Worm (Caenorhabditis elegans) whole organism, young adult: ENCODE results near the gene C52E4.7.
A peak's percentile ranks its signal among the peaks of the same experiment; 100 is the strongest.

Source experiments
- C17E4.6 ChIP-seq: fragments of 200-800 bp; sonication (Bioruptor generic); IDR thresholded peaks from 2 replicates; pipeline ENCODE4 v1.3.6; 2022; ENCODE audit warnings: missing genetic modification reagents, missing genetic modification characterization, missing compliant biosample characterization
- D2030.7 ChIP-seq: fragments of 200-800 bp; sonication (Bioruptor generic); IDR thresholded peaks from 2 replicates; pipeline ENCODE4 v1.3.6; 2022; ENCODE audit warnings: missing genetic modification reagents, missing genetic modification characterization, missing compliant biosample characterization
- F22D6.2 ChIP-seq: sonication (generic microtip); optimal IDR thresholded peaks from 2 replicates; lab custom pipeline; 2016; ENCODE audit warnings: mild to moderate bottlenecking, missing genetic modification characterization, missing compliant biosample characterization
- F49E8.2 ChIP-seq: sonication (generic microtip); optimal IDR thresholded peaks from 3 replicates; lab custom pipeline; 2017; ENCODE audit warnings: missing genetic modification characterization, mild to moderate bottlenecking, missing compliant biosample characterization, antibody characterized with exemption, moderate library complexity; ENCODE audit not compliant: insufficient read depth
- F52B5.7 ChIP-seq: sonication (generic microtip); optimal IDR thresholded peaks from 2 replicates; lab custom pipeline; 2016; ENCODE audit warnings: mild to moderate bottlenecking, missing genetic modification characterization, missing compliant biosample characterization
- F55B11.4 ChIP-seq: sonication (generic microtip); optimal IDR thresholded peaks from 2 replicates; lab custom pipeline; 2016; ENCODE audit warnings: missing compliant biosample characterization, missing genetic modification characterization, borderline replicate concordance; ENCODE audit not compliant: insufficient read depth
- Y53F4B.3 ChIP-seq: fragments of 200-800 bp; sonication (Bioruptor generic); IDR thresholded peaks from 2 replicates; pipeline ENCODE4 v1.3.6; 2022; ENCODE audit warnings: missing genetic modification reagents, missing genetic modification characterization, missing compliant biosample characterization
- Y79H2A.3 ChIP-seq: fragments of 200-800 bp; sonication (Bioruptor generic); conservative IDR thresholded peaks from 2 replicates; pipeline ENCODE4 v1.3.6; 2022; ENCODE audit warnings: missing genetic modification reagents, missing genetic modification characterization, missing compliant biosample characterization
- aptf-2 ChIP-seq: fragments of 200-800 bp; sonication (Bioruptor generic); conservative IDR thresholded peaks from 2 replicates; pipeline ENCODE4 v1.3.6; 2022; ENCODE audit warnings: missing genetic modification reagents, missing genetic modification characterization, missing compliant biosample characterization
- aptf-3 ChIP-seq: fragments of 200-800 bp; sonication (Bioruptor generic); IDR thresholded peaks from 2 replicates; pipeline ENCODE4 v1.3.6; 2022; ENCODE audit warnings: missing genetic modification characterization, missing compliant biosample characterization
- atf-7 ChIP-seq: sonication (generic microtip); optimal IDR thresholded peaks from 2 replicates; lab custom pipeline; 2017; ENCODE audit warnings: mild to moderate bottlenecking, missing genetic modification characterization, missing compliant biosample characterization
- athp-1 ChIP-seq: sonication (generic microtip); optimal IDR thresholded peaks from 2 replicates; lab custom pipeline; 2017; ENCODE audit warnings: mild to moderate bottlenecking, missing genetic modification characterization, missing compliant biosample characterization
- attf-6 ChIP-seq: fragments of 200-800 bp; sonication (Bioruptor generic); IDR thresholded peaks from 2 replicates; pipeline ENCODE4 v1.3.6; 2022; ENCODE audit warnings: missing genetic modification reagents, missing genetic modification characterization, missing compliant biosample characterization
- ceh-40 ChIP-seq: fragments of 200-800 bp; sonication (Bioruptor generic); IDR thresholded peaks from 2 replicates; pipeline ENCODE4 v1.3.6; 2022; ENCODE audit warnings: missing genetic modification characterization, missing compliant biosample characterization
- egrh-3 ChIP-seq: fragments of 200-800 bp; sonication (Bioruptor generic); IDR thresholded peaks from 2 replicates; pipeline ENCODE4 v1.3.6; 2022; ENCODE audit warnings: missing genetic modification reagents, missing genetic modification characterization, missing compliant biosample characterization
- ekl-4 ChIP-seq: fragments of 200-800 bp; sonication (Bioruptor generic); IDR thresholded peaks from 2 replicates; pipeline ENCODE4 v1.3.6; 2022; ENCODE audit warnings: missing genetic modification reagents, missing genetic modification characterization, missing compliant biosample characterization
- hlh-12 ChIP-seq: sonication (generic microtip); optimal IDR thresholded peaks from 2 replicates; lab custom pipeline; 2016; ENCODE audit warnings: missing genetic modification characterization, missing compliant biosample characterization
- hlh-26 ChIP-seq: fragments of 200-800 bp; sonication (Bioruptor generic); conservative IDR thresholded peaks from 2 replicates; pipeline ENCODE4 v1.3.6; 2022; ENCODE audit warnings: missing genetic modification reagents, missing genetic modification characterization, missing compliant biosample characterization
- hmg-20 ChIP-seq: fragments of 200-800 bp; sonication (Bioruptor generic); IDR thresholded peaks from 2 replicates; pipeline ENCODE4 v1.3.6; 2022; ENCODE audit warnings: missing genetic modification reagents, missing genetic modification characterization, missing compliant biosample characterization
- hrde-1 ChIP-seq: sonication (generic microtip); optimal IDR thresholded peaks from 2 replicates; lab custom pipeline; 2016; ENCODE audit warnings: missing genetic modification characterization, mild to moderate bottlenecking, missing compliant biosample characterization, moderate library complexity, missing genotype, missing genetic modification reagents, borderline replicate concordance
- hsf-1 ChIP-seq: fragments of 200-800 bp; sonication (Bioruptor generic); IDR thresholded peaks from 2 replicates; pipeline ENCODE4 v1.3.6; 2022; ENCODE audit warnings: missing genetic modification reagents, missing genetic modification characterization, missing compliant biosample characterization
- let-607 ChIP-seq, 2 experiments: fragments of 200-800 bp in 1 of 2; sonication (Bioruptor generic) in 1 of 2; sonication (generic microtip) in 1 of 2; optimal IDR thresholded peaks; 2 replicates each; lab custom pipeline; 2016 to 2018; ENCODE audit warnings: mild to moderate bottlenecking in 2 of 2, missing compliant biosample characterization in 2 of 2, missing genetic modification characterization in 2 of 2, moderate library complexity in 2 of 2, missing genotype in 1 of 2
- lin-26 ChIP-seq: fragments of 200-800 bp; sonication (Bioruptor generic); IDR thresholded peaks from 2 replicates; pipeline ENCODE4 v1.3.6; 2022; ENCODE audit warnings: missing genetic modification reagents, missing genetic modification characterization, missing compliant biosample characterization
- lin-54 ChIP-seq: fragments of 200-800 bp; sonication (Bioruptor generic); optimal IDR thresholded peaks from 2 replicates; lab custom pipeline; 2018; ENCODE audit warnings: mild to moderate bottlenecking, missing genetic modification characterization, missing compliant biosample characterization
- lir-1 ChIP-seq: fragments of 200-800 bp; sonication (Bioruptor generic); conservative IDR thresholded peaks from 2 replicates; pipeline ENCODE4 v1.3.6; 2022; ENCODE audit warnings: missing genetic modification reagents, missing genetic modification characterization, missing compliant biosample characterization
- lsy-27 ChIP-seq: sonication (generic microtip); optimal IDR thresholded peaks from 2 replicates; lab custom pipeline; 2017; ENCODE audit warnings: missing genetic modification characterization, mild to moderate bottlenecking, missing compliant biosample characterization, antibody characterized with exemption, missing genotype, borderline replicate concordance; ENCODE audit not compliant: insufficient read depth
- madf-3 ChIP-seq: fragments of 200-800 bp; sonication (Bioruptor generic); IDR thresholded peaks from 2 replicates; pipeline ENCODE4 v1.3.6; 2022; ENCODE audit warnings: missing genetic modification reagents, missing genetic modification characterization, missing compliant biosample characterization
- madf-6 ChIP-seq: fragments of 200-800 bp; sonication (Bioruptor generic); IDR thresholded peaks from 2 replicates; pipeline ENCODE4 v1.3.6; 2022; ENCODE audit warnings: missing genetic modification reagents, missing genetic modification characterization, missing compliant biosample characterization
- mcd-1 ChIP-seq: fragments of 200-800 bp; sonication (Bioruptor generic); IDR thresholded peaks from 2 replicates; pipeline ENCODE4 v1.3.6; 2022; ENCODE audit warnings: missing genetic modification reagents, missing genetic modification characterization, missing compliant biosample characterization
- nfyb-1 ChIP-seq: fragments of 200-800 bp; sonication (Bioruptor generic); IDR thresholded peaks from 2 replicates; pipeline ENCODE4 v1.3.6; 2022; ENCODE audit warnings: missing genetic modification reagents, missing genetic modification characterization, missing compliant biosample characterization
- nhr-80 ChIP-seq: sonication (generic microtip); optimal IDR thresholded peaks from 2 replicates; lab custom pipeline; 2016; ENCODE audit warnings: missing genetic modification characterization, missing compliant biosample characterization
- nhr-90 ChIP-seq: sonication (generic microtip); optimal IDR thresholded peaks from 2 replicates; lab custom pipeline; 2016; ENCODE audit warnings: missing genotype, mild to moderate bottlenecking, missing genetic modification characterization, missing compliant biosample characterization
- pbrm-1 ChIP-seq: fragments of 200-800 bp; sonication (Bioruptor generic); IDR thresholded peaks from 2 replicates; pipeline ENCODE4 v1.3.6; 2022; ENCODE audit warnings: missing genetic modification reagents, missing genetic modification characterization, missing compliant biosample characterization
- pha-4 ChIP-seq: fragments of 150-350 bp; sonication (generic microtip); optimal IDR thresholded peaks from 2 replicates; lab custom pipeline; 2014; ENCODE audit warnings: missing biosample characterization, missing genetic modification reagents, missing genetic modification characterization
- repo-1 ChIP-seq: sonication (generic microtip); optimal IDR thresholded peaks from 2 replicates; lab custom pipeline; 2017; ENCODE audit warnings: mild to moderate bottlenecking, missing genetic modification characterization, missing compliant biosample characterization
- snpc-1.1 ChIP-seq: sonication (generic microtip); optimal IDR thresholded peaks from 2 replicates; lab custom pipeline; 2017; ENCODE audit warnings: missing genetic modification characterization, mild to moderate bottlenecking, missing compliant biosample characterization, antibody characterized with exemption, moderate library complexity, missing genotype, missing genetic modification reagents; ENCODE audit not compliant: insufficient read depth
- snpc-4 ChIP-seq, 5 experiments: fragments of 150-350 bp in 1 of 5; sonication (generic microtip) in 4 of 5; optimal IDR thresholded peaks; 2 replicates each; lab custom pipeline; 2014 to 2018; ENCODE audit warnings: missing genetic modification characterization in 5 of 5, missing biosample characterization in 3 of 5, antibody characterized with exemption in 2 of 5, mild to moderate bottlenecking in 2 of 5, missing compliant biosample characterization in 2 of 5, missing genotype in 2 of 5, moderate library complexity in 2 of 5, missing genetic modification reagents in 1 of 5
- tbp1 ChIP-seq: fragments of 200-800 bp; sonication (Bioruptor generic); optimal IDR thresholded peaks from 2 replicates; lab custom pipeline; 2018; ENCODE audit warnings: mild to moderate bottlenecking, missing genetic modification characterization, missing compliant biosample characterization
- tlf-1 ChIP-seq: fragments of 200-800 bp; sonication (Bioruptor generic); optimal IDR thresholded peaks from 2 replicates; lab custom pipeline; 2018; ENCODE audit warnings: mild to moderate bottlenecking, missing genetic modification characterization, missing compliant biosample characterization
- ztf-18 ChIP-seq: sonication (generic microtip); optimal IDR thresholded peaks from 2 replicates; lab custom pipeline; 2016; ENCODE audit warnings: missing genotype, mild to moderate bottlenecking, missing genetic modification characterization, missing compliant biosample characterization

The C52E4.7 gene

DNA sequence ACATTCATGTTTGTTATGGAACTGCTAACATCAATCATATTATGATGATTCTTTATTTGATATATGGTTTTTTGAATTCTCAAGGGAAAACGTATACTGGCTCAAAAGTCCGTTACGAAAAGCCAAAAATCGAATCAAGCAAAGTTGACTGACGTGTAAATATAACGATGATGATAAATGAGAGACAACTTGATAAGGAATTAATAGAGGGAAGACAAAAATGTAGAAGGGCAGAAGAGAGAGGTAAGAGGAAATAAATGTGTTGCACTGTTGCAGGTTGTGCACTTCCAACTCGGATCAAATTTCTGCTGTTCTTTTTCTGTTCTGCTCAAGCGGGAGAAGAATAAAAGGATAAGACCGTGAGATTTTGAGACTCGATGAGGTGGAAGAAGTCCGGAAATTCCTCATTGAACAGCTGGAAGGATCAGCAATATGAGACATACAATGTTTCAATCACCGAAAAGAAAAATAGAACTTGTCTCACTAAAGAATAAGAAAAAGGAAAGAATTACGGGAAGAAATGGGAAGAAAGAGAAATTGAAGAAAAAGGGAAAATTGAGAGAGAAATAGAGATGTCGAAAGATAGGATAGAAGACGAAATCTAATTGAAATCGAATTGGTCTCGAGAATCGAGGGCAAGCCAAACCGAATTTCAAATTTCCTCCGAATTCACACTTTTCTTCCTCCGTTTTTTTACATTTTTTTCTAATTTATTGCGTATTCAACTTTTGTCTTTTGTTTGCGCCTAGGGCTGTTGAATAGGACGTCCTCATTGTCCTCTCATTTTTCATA, 7.8 kb upstream of the C52E4.7 start:
- TF ChIP-seq nhr-80 (tag; lab: Kevin White, UChicago) (peak; percentile 66), ztf-18 (no peak), lin-26 (no peak), F22D6.2 (no peak), let-607 (tag; optimal IDR thresholded peaks at IDR 0.05; lab: Kevin White, UChicago) (peak in 1 of 2 experiments; percentile 56), F49E8.2 (no peak)

DNA sequence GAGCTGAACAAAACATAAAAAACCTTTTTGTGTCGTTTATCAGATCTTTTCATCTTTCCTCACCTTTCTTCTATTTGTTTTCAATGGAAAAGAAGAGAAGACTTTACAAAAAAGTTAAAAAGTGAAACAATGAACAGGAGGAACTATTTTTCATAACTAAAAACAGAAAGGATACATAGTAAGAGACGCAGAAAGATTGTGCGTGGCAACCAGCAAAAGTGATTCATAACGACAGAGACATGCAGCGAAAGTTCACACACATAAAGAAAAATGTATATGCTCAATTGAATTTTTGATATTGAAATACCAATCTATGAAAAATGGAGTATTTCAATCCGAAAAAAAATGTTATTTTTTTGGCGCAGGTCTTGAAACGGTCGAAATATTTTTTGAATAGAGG, 4.2 kb upstream of the C52E4.7 start:
- no peak for TF ChIP-seq aptf-3 (GFP tag; lab: Robert Waterston, UW)
- no peak for TF ChIP-seq tbp1

DNA sequence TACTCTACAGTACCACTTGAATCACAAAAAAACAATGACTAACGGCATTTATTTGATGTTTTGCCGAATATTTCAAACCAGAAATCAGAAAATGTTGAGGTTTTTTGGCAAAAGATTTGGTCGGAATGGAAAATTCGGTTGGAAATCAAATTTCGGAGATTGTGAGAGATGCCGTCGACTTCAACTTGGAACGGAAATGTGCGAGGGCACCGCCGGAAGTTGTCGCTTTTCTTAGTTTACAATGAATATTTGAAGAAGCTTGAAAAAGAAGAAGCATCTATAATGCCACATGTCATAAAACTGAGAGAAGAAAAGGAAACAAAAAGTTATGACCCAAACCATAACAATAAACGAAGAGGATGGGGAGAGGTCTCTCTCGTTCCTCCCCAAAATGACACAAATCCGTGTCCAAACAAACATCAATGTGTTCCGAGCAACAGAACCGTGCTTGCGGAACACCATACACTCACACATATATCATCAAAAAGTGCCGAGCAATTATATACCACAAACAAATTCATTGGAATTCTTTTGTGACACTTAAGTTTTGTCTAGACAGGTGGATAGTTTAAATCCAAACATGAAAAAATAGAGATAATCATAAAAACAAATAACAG, 3.5 kb upstream of the C52E4.7 start:
- no peak for TF ChIP-seq lir-1
- TF ChIP-seq aptf-2 (GFP tag; lab: Robert Waterston, UW): no peak
- TF ChIP-seq Y79H2A.3 (GFP tag; lab: Robert Waterston, UW): peak; percentile 51; the same call in 1 of the 2 replicates
- peak; percentile 5 for TF ChIP-seq tlf-1 (GFP tag; lab: Kevin White, UChicago)
- TF ChIP-seq ekl-4 (GFP tag; lab: Robert Waterston, UW): peak; percentile 59
- TF ChIP-seq lin-54 (GFP tag; lab: Kevin White, UChicago): no peak
- peak; percentile 37; the same call in 1 of the 2 replicates for TF ChIP-seq hsf-1
- TF ChIP-seq nfyb-1: no peak
- TF ChIP-seq F55B11.4: no peak
- TF ChIP-seq snpc-4 (GFP tag; optimal IDR thresholded peaks at IDR 0.05; lab: Kevin White, UChicago): no peak
- TF ChIP-seq snpc-4 (tag; optimal IDR thresholded peaks at IDR 0.05; lab: Kevin White, UChicago): peak in 2 of 4 experiments; percentile 35 to 53
- TF ChIP-seq pha-4 (tag; lab: Kevin White, UChicago): no peak
- 0 out of 2 replicates have a peak, but pooled peaks have one; percentile 6 for TF ChIP-seq Y53F4B.3 (GFP tag; lab: Robert Waterston, UW)
- TF ChIP-seq madf-3 (GFP tag; lab: Robert Waterston, UW): peak; percentile 79; the same call in 1 of the 2 replicates
- TF ChIP-seq hrde-1 (tag; lab: Kevin White, UChicago): peak; percentile 66
- TF ChIP-seq mcd-1 (GFP tag; lab: Robert Waterston, UW): 0 out of 2 replicates have a peak, but pooled peaks have one; percentile 10
- no peak for TF ChIP-seq snpc-1.1
- TF ChIP-seq hmg-20: 0 out of 2 replicates have a peak, but pooled peaks have one; percentile 14
- TF ChIP-seq attf-6 (GFP tag; lab: Robert Waterston, UW): 0 out of 2 replicates have a peak, but pooled peaks have one; percentile 17
- TF ChIP-seq tbp1: peak; percentile 6
- TF ChIP-seq aptf-3 (GFP tag; lab: Robert Waterston, UW): no peak
- TF ChIP-seq hlh-12 (tag; lab: Kevin White, UChicago): no peak
- TF ChIP-seq lin-26: no peak
- no peak for TF ChIP-seq egrh-3 (GFP tag; lab: Robert Waterston, UW)
- peak; percentile 20 for TF ChIP-seq F49E8.2
- no peak for TF ChIP-seq hlh-26 (GFP tag; lab: Robert Waterston, UW)
- TF ChIP-seq pbrm-1 (GFP tag; lab: Robert Waterston, UW): 0 out of 2 replicates have a peak, but pooled peaks have one; percentile 36
- TF ChIP-seq repo-1 (tag; lab: Kevin White, UChicago): peak; percentile 5
- TF ChIP-seq atf-7 (tag; lab: Kevin White, UChicago): peak; percentile 28
- peak; percentile 27; the same call in 1 of the 2 replicates for TF ChIP-seq madf-6
- no peak for TF ChIP-seq athp-1
- TF ChIP-seq D2030.7 (GFP tag; lab: Robert Waterston, UW): 0 out of 2 replicates have a peak, but pooled peaks have one; percentile 20
- TF ChIP-seq ceh-40: 0 out of 2 replicates have a peak, but pooled peaks have one; percentile 51
- TF ChIP-seq nhr-90 (tag; lab: Kevin White, UChicago): no peak
- TF ChIP-seq lsy-27 (tag; lab: Kevin White, UChicago): no peak
- TF ChIP-seq F52B5.7: no peak
- TF ChIP-seq C17E4.6 (GFP tag; lab: Robert Waterston, UW): peak; percentile 48; the same call in 1 of the 2 replicates
